Fruit fly (Drosophila melanogaster) whole organism, embryonic: ENCODE data around the gene CG32354.

Experiments
- Awh ChIP-seq: fragments of 200-800 bp; sonication (Bioruptor generic); IDR thresholded peaks from 2 replicates; pipeline ENCODE4, ENCODE4 v1.3.6; 2022; ENCODE audit warnings: missing biosample characterization, missing genetic modification characterization
- Blimp-1 ChIP-seq: fragments of 200-800 bp; sonication (Bioruptor generic); optimal IDR thresholded peaks from 3 replicates; lab custom pipeline; 2018; ENCODE audit warnings: missing biosample characterization, missing genetic modification characterization, mild to moderate bottlenecking, moderate library complexity, missing genetic modification reagents
- CG10462 ChIP-seq: fragments of 200-800 bp; sonication (Bioruptor generic); optimal IDR thresholded peaks from 2 replicates; lab custom pipeline; 2016; ENCODE audit warnings: missing biosample characterization, missing genetic modification characterization
- CG10565 ChIP-seq: fragments of 200-800 bp; sonication (Bioruptor generic); optimal IDR thresholded peaks from 3 replicates; lab custom pipeline; 2016; ENCODE audit warnings: missing biosample characterization, mild to moderate bottlenecking, missing genetic modification characterization
- CG10654 ChIP-seq: fragments of 200-800 bp; sonication (Bioruptor generic); optimal IDR thresholded peaks from 2 replicates; lab custom pipeline; 2016; ENCODE audit warnings: missing biosample characterization, missing genetic modification characterization
- CG11093 ChIP-seq: fragments of 200-800 bp; sonication (Bioruptor generic); IDR thresholded peaks from 3 replicates; pipeline ENCODE4 v1.3.6; 2022; ENCODE audit warnings: missing biosample characterization, missing genetic modification characterization
- CG12219 ChIP-seq: fragments of 200-800 bp; sonication (Bioruptor generic); optimal IDR thresholded peaks from 3 replicates; lab custom pipeline; 2018; ENCODE audit warnings: missing biosample characterization, mild to moderate bottlenecking, missing genetic modification characterization
- CG13894 ChIP-seq: fragments of 200-800 bp; sonication (Bioruptor generic); optimal IDR thresholded peaks from 3 replicates; lab custom pipeline; 2018; ENCODE audit warnings: missing biosample characterization, mild to moderate bottlenecking, missing genetic modification characterization, moderate library complexity
- CG14050 ChIP-seq: fragments of 200-800 bp; sonication (Bioruptor generic); IDR thresholded peaks from 3 replicates; pipeline ENCODE4 v1.3.6; 2022; ENCODE audit warnings: missing biosample characterization, missing genetic modification characterization
- CG14441 ChIP-seq: fragments of 200-800 bp; sonication (Bioruptor generic); IDR thresholded peaks from 2 replicates; pipeline ENCODE4 v1.3.6; 2022; ENCODE audit warnings: missing biosample characterization, missing genetic modification characterization
- CG14860 ChIP-seq: fragments of 200-800 bp; sonication (Bioruptor generic); IDR thresholded peaks from 3 replicates; pipeline ENCODE4 v1.3.6; 2022; ENCODE audit warnings: missing biosample characterization, missing genetic modification characterization; ENCODE audit not compliant: partially characterized antibody
- CG18476 ChIP-seq: fragments of 200-800 bp; sonication (Bioruptor generic); optimal IDR thresholded peaks from 2 replicates; lab custom pipeline; 2016; ENCODE audit warnings: missing biosample characterization, mild to moderate bottlenecking, missing genetic modification characterization
- CG3163 ChIP-seq: fragments of 200-800 bp; sonication (Bioruptor generic); optimal IDR thresholded peaks from 3 replicates; lab custom pipeline; 2016; ENCODE audit warnings: missing biosample characterization, missing genetic modification characterization
- CG43689 ChIP-seq: fragments of 200-800 bp; sonication (Bioruptor generic); IDR thresholded peaks from 2 replicates; pipeline ENCODE4 v1.3.6; 2022; ENCODE audit warnings: missing biosample characterization, missing genetic modification characterization
- CG4730 ChIP-seq: fragments of 200-800 bp; sonication (Bioruptor generic); IDR thresholded peaks from 2 replicates; pipeline ENCODE4 v1.3.6; 2022; ENCODE audit warnings: missing biosample characterization, missing genetic modification characterization
- CG5953 ChIP-seq: fragments of 200-800 bp; sonication (Bioruptor generic); IDR thresholded peaks from 2 replicates; pipeline ENCODE4 v1.3.6; 2022; ENCODE audit warnings: missing biosample characterization, missing genetic modification characterization
- CG6175 ChIP-seq: fragments of 200-800 bp; sonication (Bioruptor generic); IDR thresholded peaks from 3 replicates; pipeline ENCODE4 v1.3.6; 2022; ENCODE audit warnings: missing biosample characterization, missing genetic modification characterization
- CG8924 ChIP-seq: fragments of 200-800 bp; optimal IDR thresholded peaks from 3 replicates; lab custom pipeline; 2019; ENCODE audit warnings: missing biosample characterization, mild to moderate bottlenecking, missing genetic modification characterization, moderate library complexity
- CHES-1-like ChIP-seq: fragments of 200-800 bp; sonication (Bioruptor generic); optimal IDR thresholded peaks from 2 replicates; lab custom pipeline; 2016; ENCODE audit warnings: missing biosample characterization, missing genetic modification characterization
- Dad ChIP-seq: fragments of 200-800 bp; sonication (Bioruptor generic); optimal IDR thresholded peaks from 3 replicates; lab custom pipeline; 2016; ENCODE audit warnings: missing biosample characterization, missing genetic modification characterization
- Dfd ChIP-seq, 2 experiments: fragments of >200 bp; optimal IDR thresholded peaks; 2 replicates each; lab custom pipeline; 2017; ENCODE audit warnings: missing biosample characterization in 2 of 2, missing genetic modification characterization in 2 of 2
- Doc3 ChIP-seq: fragments of 200-800 bp; sonication (Bioruptor generic); IDR thresholded peaks from 3 replicates; pipeline ENCODE4 v1.3.6; 2022; ENCODE audit warnings: missing biosample characterization, missing genetic modification characterization; ENCODE audit not compliant: partially characterized antibody
- Dp ChIP-seq: fragments of 200-800 bp; sonication (Bioruptor generic); optimal IDR thresholded peaks from 2 replicates; lab custom pipeline; 2018; ENCODE audit warnings: missing biosample characterization, mild to moderate bottlenecking, missing genetic modification characterization, moderate library complexity
- Fer3 ChIP-seq: fragments of 200-800 bp; sonication (Bioruptor generic); optimal IDR thresholded peaks from 2 replicates; lab custom pipeline; 2018; ENCODE audit warnings: missing biosample characterization, mild to moderate bottlenecking, missing genetic modification characterization, moderate library complexity
- Kr ChIP-seq: fragments of 200-800 bp; sonication (Bioruptor generic); optimal IDR thresholded peaks from 2 replicates; lab custom pipeline; 2017; ENCODE audit warnings: missing biosample characterization, mild to moderate bottlenecking, missing genetic modification characterization
- MESR4 ChIP-seq: fragments of 200-800 bp; sonication (Bioruptor generic); optimal IDR thresholded peaks from 2 replicates; lab custom pipeline; 2018; ENCODE audit warnings: missing biosample characterization, mild to moderate bottlenecking, missing genetic modification characterization, moderate library complexity
- Mad ChIP-seq: fragments of 200-800 bp; sonication (Bioruptor generic); optimal IDR thresholded peaks from 2 replicates; lab custom pipeline; 2016; ENCODE audit warnings: missing biosample characterization, missing genetic modification characterization
- NK7.1 ChIP-seq: fragments of 200-800 bp; sonication (Bioruptor generic); optimal IDR thresholded peaks from 3 replicates; lab custom pipeline; 2016; ENCODE audit warnings: missing biosample characterization, missing genetic modification characterization
- Ptx1 ChIP-seq: fragments of 200-800 bp; sonication (Bioruptor generic); IDR thresholded peaks from 2 replicates; pipeline ENCODE4 v1.3.6; 2022; ENCODE audit warnings: missing biosample characterization, missing genetic modification characterization
- Sry-β ChIP-seq: fragments of 200-800 bp; sonication (Bioruptor generic); optimal IDR thresholded peaks from 2 replicates; lab custom pipeline; 2018; ENCODE audit warnings: missing biosample characterization, mild to moderate bottlenecking, missing genetic modification characterization, moderate library complexity
- al ChIP-seq: fragments of 200-800 bp; sonication (Bioruptor generic); IDR thresholded peaks from 2 replicates; pipeline ENCODE4 v1.3.6; 2022; ENCODE audit warnings: missing biosample characterization, missing genetic modification characterization
- amos ChIP-seq: fragments of 200-800 bp; sonication (Bioruptor generic); IDR thresholded peaks from 2 replicates; pipeline ENCODE4 v1.3.6; 2022; ENCODE audit warnings: missing biosample characterization, missing genetic modification characterization; ENCODE audit not compliant: partially characterized antibody
- ara ChIP-seq: fragments of 200-800 bp; sonication (Bioruptor generic); IDR thresholded peaks from 2 replicates; pipeline ENCODE4 v1.3.6; 2022; ENCODE audit warnings: missing biosample characterization, missing genetic modification characterization
- br ChIP-seq: fragments of >200 bp; optimal IDR thresholded peaks from 2 replicates; lab custom pipeline; 2017
- cato ChIP-seq: fragments of 200-800 bp; sonication (Bioruptor generic); optimal IDR thresholded peaks from 2 replicates; lab custom pipeline; 2016; ENCODE audit warnings: missing biosample characterization, missing genetic modification characterization, borderline replicate concordance
- cwo ChIP-seq: fragments of 200-800 bp; sonication (Bioruptor generic); optimal IDR thresholded peaks from 3 replicates; lab custom pipeline; 2017; ENCODE audit warnings: missing biosample characterization, missing genetic modification characterization, mild to moderate bottlenecking, moderate library complexity, missing genetic modification reagents
- emc ChIP-seq: fragments of 200-800 bp; sonication (Bioruptor generic); optimal IDR thresholded peaks from 2 replicates; lab custom pipeline; 2016; ENCODE audit warnings: missing biosample characterization, missing genetic modification characterization
- ftz-f1 ChIP-seq: fragments of 200-800 bp; sonication (Bioruptor generic); optimal IDR thresholded peaks from 2 replicates; lab custom pipeline; 2016; ENCODE audit warnings: missing biosample characterization, missing genetic modification characterization
- gem ChIP-seq: fragments of 200-800 bp; sonication (Bioruptor generic); optimal IDR thresholded peaks from 2 replicates; lab custom pipeline; 2019; ENCODE audit warnings: missing biosample characterization, mild to moderate bottlenecking, missing genetic modification characterization, moderate library complexity
- grn ChIP-seq: fragments of 200-800 bp; sonication (Bioruptor generic); optimal IDR thresholded peaks from 3 replicates; lab custom pipeline; 2017; ENCODE audit warnings: missing biosample characterization, missing genetic modification characterization
- gro ChIP-seq: fragments of 200-800 bp; sonication (Bioruptor generic); optimal IDR thresholded peaks from 2 replicates; lab custom pipeline; 2016; ENCODE audit warnings: missing biosample characterization, missing genetic modification characterization
- hb ChIP-seq: fragments of 200-800 bp; sonication (Bioruptor generic); IDR thresholded peaks from 3 replicates; pipeline ENCODE4 v1.3.6; 2022; ENCODE audit warnings: missing biosample characterization, missing genetic modification characterization; ENCODE audit not compliant: partially characterized antibody
- knrl ChIP-seq: fragments of 200-800 bp; sonication (Bioruptor generic); IDR thresholded peaks from 3 replicates; pipeline ENCODE4 v1.3.6; 2022; ENCODE audit warnings: missing biosample characterization, missing genetic modification characterization; ENCODE audit not compliant: partially characterized antibody
- pan ChIP-seq, 4 experiments: fragments of >200 bp in 3 of 4; fragments of 200-800 bp in 1 of 4; sonication (Bioruptor generic) in 1 of 4; optimal IDR thresholded peaks in 3 of 4; IDR thresholded peaks in 1 of 4; 2 replicates each; pipeline versions ENCODE4 v1.3.6 to Lab custom; 2017 to 2022; ENCODE audit warnings: missing biosample characterization in 2 of 4, missing genetic modification characterization in 2 of 4, mixed read lengths in 1 of 4
- pho ChIP-seq: fragments of 200-800 bp; sonication (Bioruptor generic); optimal IDR thresholded peaks from 2 replicates; lab custom pipeline; 2016; ENCODE audit warnings: missing biosample characterization, missing genetic modification characterization
- row ChIP-seq: fragments of 200-800 bp; sonication (Bioruptor generic); IDR thresholded peaks from 3 replicates; pipeline ENCODE4 v1.3.6; 2022; ENCODE audit warnings: missing biosample characterization, missing genetic modification characterization
- sisA ChIP-seq: fragments of 200-800 bp; sonication (Bioruptor generic); IDR thresholded peaks from 2 replicates; pipeline ENCODE4 v1.3.6; 2022; ENCODE audit warnings: missing biosample characterization, missing genetic modification characterization
- tgo ChIP-seq: fragments of 200-800 bp; sonication (Bioruptor generic); IDR thresholded peaks from 3 replicates; pipeline ENCODE4 v1.3.6; 2022; ENCODE audit warnings: missing biosample characterization, missing genetic modification characterization

The CG32354 gene

DNA sequence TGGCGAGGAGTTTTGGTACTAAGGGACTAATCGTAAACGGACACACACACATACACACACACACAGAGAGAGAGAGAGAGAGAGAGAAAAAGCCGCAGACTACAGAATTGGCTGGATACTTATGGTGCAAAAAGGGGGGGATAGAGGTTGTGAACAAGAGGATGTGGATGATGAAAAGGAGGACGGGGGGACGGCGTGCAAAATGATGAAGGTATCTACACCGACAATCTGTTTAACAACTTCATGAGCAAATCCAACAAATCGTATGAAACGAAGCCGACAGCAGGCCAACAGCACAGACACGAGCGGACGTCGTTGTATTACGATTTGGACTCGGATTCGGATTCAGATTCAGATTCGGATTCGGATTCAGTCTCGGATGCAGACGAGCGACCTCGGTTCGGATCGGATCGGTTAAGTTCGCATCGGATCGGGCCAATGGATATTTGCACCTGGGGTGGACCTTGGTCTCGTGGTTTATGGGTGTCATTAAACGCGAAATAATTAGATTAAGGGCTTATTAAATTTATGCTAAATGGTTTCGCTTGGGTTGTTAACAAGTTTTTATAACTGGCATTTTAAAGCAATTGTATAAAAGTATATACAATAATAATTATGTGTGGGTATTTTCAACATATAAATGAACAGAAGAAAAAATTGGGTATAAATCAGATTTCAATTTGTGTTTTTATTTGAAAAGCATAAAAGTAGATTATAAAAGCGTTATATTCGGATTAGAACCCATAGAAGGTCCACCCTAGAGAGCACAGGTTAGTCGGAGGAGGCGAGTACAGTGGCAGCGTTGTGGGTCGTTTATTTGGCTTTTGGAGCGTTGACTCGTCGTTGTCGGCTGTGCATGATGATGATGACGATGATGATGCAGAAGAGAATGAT lies 33.3 kb upstream of the CG32354 start (continued):
- TF ChIP-seq pho = no peak
- TF ChIP-seq ara (GFP tag; lab: Robert Waterston, UW) = no peak; the same call in 1 of the 2 replicates
- TF ChIP-seq Dp (GFP tag; lab: Kevin White, UChicago) = no peak
- peak; percentile 75; the same call in 2 of the 3 replicates for TF ChIP-seq CG6175 (GFP tag; lab: Robert Waterston, UW)
- peak; percentile 61 for TF ChIP-seq al (GFP tag; lab: Robert Waterston, UW)
- TF ChIP-seq CG10654 = peak; percentile 83
- peak; percentile 82 for TF ChIP-seq CG12219 (GFP tag; lab: Kevin White, UChicago)
- peak; percentile 61 for TF ChIP-seq Mad
- peak; percentile 97 for TF ChIP-seq CG13894
- TF ChIP-seq pan (optimal IDR thresholded peaks at IDR 0.05; lab: Kevin White, UChicago) = no peak
- peak in 1 of 2 experiments; percentile 85 for TF ChIP-seq pan (GFP tag; optimal IDR thresholded peaks at IDR 0.05 in 1 of 2, IDR thresholded peaks at IDR 0.05 in 1 of 2)
- TF ChIP-seq Doc3 (GFP tag; lab: Robert Waterston, UW) = no peak
- TF ChIP-seq CG3163 = no peak
- no peak for TF ChIP-seq CG14860
- TF ChIP-seq amos (GFP tag; lab: Robert Waterston, UW) = no peak
- TF ChIP-seq Kr (GFP tag; lab: Kevin White, UChicago) = no peak
- TF ChIP-seq CG10462 (GFP tag; lab: Kevin White, UChicago) = peak; percentile 53
- peak; percentile 71 for TF ChIP-seq CG4730 (GFP tag; lab: Robert Waterston, UW)
- TF ChIP-seq CG14050 (GFP tag; lab: Robert Waterston, UW) = peak; percentile 67
- peak; percentile 15 for TF ChIP-seq CHES-1-like (GFP tag; lab: Kevin White, UChicago)
- peak; percentile 27 for TF ChIP-seq NK7.1 (GFP tag; lab: Kevin White, UChicago)
- TF ChIP-seq CG11093 (GFP tag; lab: Robert Waterston, UW) = peak; percentile 61; the same call in 2 of the 3 replicates
- peak; percentile 78 for TF ChIP-seq row (GFP tag; lab: Robert Waterston, UW)
- TF ChIP-seq gro (GFP tag; lab: Kevin White, UChicago) = peak; percentile 62
- TF ChIP-seq Fer3 = peak; percentile 86
- TF ChIP-seq CG18476 (GFP tag; lab: Kevin White, UChicago) = peak; percentile 89
- TF ChIP-seq MESR4 (GFP tag; lab: Kevin White, UChicago) = no peak
- peak; percentile 84; the same call in 2 of the 3 replicates for TF ChIP-seq tgo (GFP tag; lab: Robert Waterston, UW)
- TF ChIP-seq emc (GFP tag; lab: Kevin White, UChicago) = no peak
- peak; percentile 80 for TF ChIP-seq CG14441 (GFP tag; lab: Robert Waterston, UW)
- peak; percentile 90 for TF ChIP-seq Blimp-1 (GFP tag; lab: Kevin White, UChicago)
- peak; percentile 71 for TF ChIP-seq Awh (GFP tag; lab: Robert Waterston, UW)
- TF ChIP-seq br = no peak
- no peak for TF ChIP-seq ftz-f1
- peak in 1 of 2 experiments; percentile 6 for TF ChIP-seq Dfd (GFP tag; optimal IDR thresholded peaks at IDR 0.05; lab: Kevin White, UChicago)
- TF ChIP-seq CG8924 (tag; lab: Kevin White, UChicago) = peak; percentile 91
- TF ChIP-seq CG5953 (GFP tag; lab: Robert Waterston, UW) = peak; percentile 17; the same call in 1 of the 2 replicates
- no peak for TF ChIP-seq Sry-β
- TF ChIP-seq Dad (GFP tag; lab: Kevin White, UChicago) = peak; percentile 47
- peak; percentile 27 for TF ChIP-seq cato (GFP tag; lab: Kevin White, UChicago)
- TF ChIP-seq cwo = peak; percentile 92
- TF ChIP-seq knrl = no peak
- peak; percentile 81 for TF ChIP-seq Ptx1 (GFP tag; lab: Robert Waterston, UW)
- peak; percentile 46 for TF ChIP-seq grn (GFP tag; lab: Kevin White, UChicago)
- TF ChIP-seq CG10565 (GFP tag; lab: Kevin White, UChicago) = no peak
- TF ChIP-seq sisA (GFP tag; lab: Robert Waterston, UW) = peak; percentile 58
- TF ChIP-seq hb (GFP tag; lab: Robert Waterston, UW) = no peak
- TF ChIP-seq CG43689 = peak; percentile 13; the same call in 1 of the 2 replicates
- TF ChIP-seq gem (tag; lab: Kevin White, UChicago) = peak; percentile 93
